Worm (Caenorhabditis elegans): ENCODE measurements around the gene alg-3.
A peak's percentile ranks its signal among the peaks of the same experiment; 100 is the strongest.

DNA sequence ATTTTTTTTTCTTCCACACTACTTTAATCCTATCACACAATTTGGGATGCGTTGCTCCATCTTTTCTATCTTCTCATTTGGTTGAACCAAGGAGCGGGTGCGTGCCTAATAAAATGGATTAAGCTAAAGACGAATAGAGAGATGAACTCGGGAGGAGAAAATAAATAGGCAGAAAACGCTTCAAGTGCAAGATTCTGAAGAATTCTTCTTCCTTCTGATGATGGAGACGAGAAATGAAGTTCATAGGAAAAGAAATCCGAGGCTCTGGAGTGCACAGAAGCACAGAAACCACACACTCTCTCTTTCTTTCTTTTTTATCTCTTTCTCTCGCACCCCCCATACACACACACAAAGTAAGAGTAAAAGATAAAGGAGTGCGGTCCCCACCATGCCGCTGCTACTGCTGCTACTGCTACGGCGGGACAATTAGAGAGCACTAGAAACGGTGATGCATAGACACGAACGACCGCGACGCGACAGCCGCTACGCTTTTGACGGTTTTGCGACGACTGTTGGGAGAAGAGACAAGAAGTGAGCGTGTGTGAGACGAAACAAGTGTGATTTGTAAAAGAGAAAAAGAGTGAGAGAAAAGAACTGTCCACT, 11.9 kb upstream of the alg-3 start:
- no peak for TF ChIP-seq ama-1 (optimal IDR thresholded peaks at IDR 0.05)
- TF ChIP-seq tra-4 (tag; optimal IDR thresholded peaks at IDR 0.05) = no peak
- TF ChIP-seq B0310.2 (tag; optimal IDR thresholded peaks at IDR 0.05) = no peak
- TF ChIP-seq F13C5.2 (tag; optimal IDR thresholded peaks at IDR 0.05) = peak; percentile 48
- peak; percentile 82 for TF ChIP-seq hmg-4 (GFP tag; optimal IDR thresholded peaks at IDR 0.05)
- TF ChIP-seq flt-1 (GFP tag; IDR thresholded peaks at IDR 0.05) = no peak
- no peak for TF ChIP-seq tbx-11 (GFP tag; IDR thresholded peaks at IDR 0.05)
